Worm (Caenorhabditis elegans): Measurements from ENCODE around the gene col-148.

col-148 gene

ce11 chrV:10241121-10241803, at the start of gene col-148, which contains the start of gene C12D8.21:
col-148 (plus strand) TSS chrV:10241753.
C12D8.21 (minus strand) TSS chrV:10241188.
- no peak for TF ChIP-seq ceh-13 (GFP tag; optimal IDR thresholded peaks at IDR 0.05)
- TF ChIP-seq ets-7 (tag; optimal IDR thresholded peaks at IDR 0.05), result no peak
- TF ChIP-seq aly-1 (tag; optimal IDR thresholded peaks at IDR 0.05), result no peak
- TF ChIP-seq tbx-11 (GFP tag; IDR thresholded peaks at IDR 0.05), result no peak

- TF ChIP-seq ama-1 (optimal IDR thresholded peaks at IDR 0.05) (no peak), hnd-1 (tag; optimal IDR thresholded peaks at IDR 0.05) (no peak), B0310.2 (tag; optimal IDR thresholded peaks at IDR 0.05) (no peak)
These were observed 43.2 kb upstream of the col-148 start, which contains the start of gene ZK856.6 for ce11 chrV:10198386-10198785. ZK856.6 (plus strand) TSS chrV:10198686.

- TF ChIP-seq aly-1 (tag; optimal IDR thresholded peaks at IDR 0.05) (no peak), F13C5.2 (tag; optimal IDR thresholded peaks at IDR 0.05) (no peak)
These were observed 39.6 kb upstream of the col-148 start, which contains the start of gene ZK856.7 for ce11 chrV:10201913-10202312. ZK856.7 (plus strand) TSS chrV:10202098.

ce11 chrV:10202340-10202739, 39.2 kb upstream of the col-148 start:
- TF ChIP-seq ceh-36 (tag; optimal IDR thresholded peaks at IDR 0.05) (no peak), hmg-4 (GFP tag; optimal IDR thresholded peaks at IDR 0.05) (no peak), tbx-37 (GFP tag; conservative IDR thresholded peaks at IDR 0.05) (no peak), ceh-13 (GFP tag; optimal IDR thresholded peaks at IDR 0.05) (no peak), sea-1 (GFP tag; conservative IDR thresholded peaks at IDR 0.05) (no peak), hnd-1 (tag; optimal IDR thresholded peaks at IDR 0.05) (no peak), tbx-11 (GFP tag; IDR thresholded peaks at IDR 0.05) (no peak), hmbx-1 (tag; optimal IDR thresholded peaks at IDR 0.05) (no peak), tra-4 (tag; optimal IDR thresholded peaks at IDR 0.05) (no peak)

ce11 chrV:10203435-10204009, 38.0 kb upstream of the col-148 start, which contains the start of gene chpf-1:
chpf-1 (minus strand) TSS chrV:10203485.
- TF ChIP-seq flt-1 (GFP tag; IDR thresholded peaks at IDR 0.05) (no peak), ceh-13 (GFP tag; optimal IDR thresholded peaks at IDR 0.05) (no peak), ets-7 (tag; optimal IDR thresholded peaks at IDR 0.05) (no peak), scrt-1 (GFP tag; IDR thresholded peaks at IDR 0.05) (no peak), hnd-1 (tag; optimal IDR thresholded peaks at IDR 0.05) (no peak), F13C5.2 (tag; optimal IDR thresholded peaks at IDR 0.05) (no peak), B0310.2 (tag; optimal IDR thresholded peaks at IDR 0.05) (no peak), tbx-37 (GFP tag; conservative IDR thresholded peaks at IDR 0.05) (no peak), pes-1 (GFP tag; IDR thresholded peaks at IDR 0.05) (no peak), hmg-4 (GFP tag; optimal IDR thresholded peaks at IDR 0.05) (no peak), tra-4 (tag; optimal IDR thresholded peaks at IDR 0.05) (no peak), ama-1 (optimal IDR thresholded peaks at IDR 0.05) (no peak), ceh-36 (tag; optimal IDR thresholded peaks at IDR 0.05) (no peak), sea-1 (GFP tag; conservative IDR thresholded peaks at IDR 0.05) (no peak)

- TF ChIP-seq ama-1 (optimal IDR thresholded peaks at IDR 0.05) (no peak), tra-4 (tag; optimal IDR thresholded peaks at IDR 0.05) (no peak), ets-7 (tag; optimal IDR thresholded peaks at IDR 0.05) (no peak), B0310.2 (tag; optimal IDR thresholded peaks at IDR 0.05) (no peak), hmg-4 (GFP tag; optimal IDR thresholded peaks at IDR 0.05) (no peak), hnd-1 (tag; optimal IDR thresholded peaks at IDR 0.05) (no peak), tbx-11 (GFP tag; IDR thresholded peaks at IDR 0.05) (no peak), pes-1 (GFP tag; IDR thresholded peaks at IDR 0.05) (no peak), ceh-13 (GFP tag; optimal IDR thresholded peaks at IDR 0.05) (no peak), ceh-36 (tag; optimal IDR thresholded peaks at IDR 0.05) (no peak)
These were observed 36.7 kb upstream of the col-148 start, which contains the start of the genes ZK856.19 and ZK856.11 for ce11 chrV:10204863-10205338. ZK856.19 (minus strand) TSS chrV:10204913. ZK856.11 (minus strand) TSS chrV:10204938.

ce11 chrV:10205483-10205882, 36.1 kb upstream of the col-148 start, which contains the start of gene ZK856.16:
ZK856.16 (minus strand) TSS chrV:10205583.
- TF ChIP-seq ceh-36 (tag; optimal IDR thresholded peaks at IDR 0.05) (no peak), ama-1 (optimal IDR thresholded peaks at IDR 0.05) (no peak), tra-4 (tag; optimal IDR thresholded peaks at IDR 0.05) (no peak)

ce11 chrV:10206502-10206901, 35.1 kb upstream of the col-148 start, which contains the start of gene rpc-25:
rpc-25 (minus strand) TSS chrV:10206602.
- no peak for TF ChIP-seq ceh-36 (tag; optimal IDR thresholded peaks at IDR 0.05)

ce11 chrV:10210244-10210643, 31.3 kb upstream of the col-148 start, which contains the start of gene tftc-3:
tftc-3 (minus strand) TSS chrV:10210344.
- TF ChIP-seq pes-1 (GFP tag; IDR thresholded peaks at IDR 0.05) (no peak), hmg-4 (GFP tag; optimal IDR thresholded peaks at IDR 0.05) (no peak), tra-4 (tag; optimal IDR thresholded peaks at IDR 0.05) (no peak), flt-1 (GFP tag; IDR thresholded peaks at IDR 0.05) (no peak), F13C5.2 (tag; optimal IDR thresholded peaks at IDR 0.05) (no peak), ceh-13 (GFP tag; optimal IDR thresholded peaks at IDR 0.05) (no peak), hmbx-1 (tag; optimal IDR thresholded peaks at IDR 0.05) (no peak)
